Fruit fly (Drosophila melanogaster): Measurements from ENCODE around the gene CG32284.

DNA sequence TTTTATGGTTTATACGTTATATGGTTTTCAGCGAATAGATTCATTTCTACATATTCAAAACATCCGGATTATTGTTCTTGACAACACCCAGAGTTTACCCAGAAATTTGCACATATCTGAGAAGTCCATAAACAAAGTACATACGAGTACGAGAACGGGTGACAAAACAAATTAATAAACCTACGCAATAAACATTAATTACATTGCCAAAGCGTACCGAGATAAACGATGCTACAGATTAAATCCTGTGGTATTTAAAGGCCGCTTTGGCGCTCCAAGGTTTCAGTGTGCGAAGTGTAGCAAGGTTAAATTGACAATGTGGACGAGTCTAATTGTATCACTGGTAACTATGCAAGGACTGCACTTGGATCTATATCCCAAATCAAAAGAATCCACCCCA is 799 bp downstream of the CG32284 start, which contains the start of gene CG14957:
- no peak for TF ChIP-seq CG9705 (GFP tag; optimal IDR thresholded peaks at IDR 0.05)
- TF ChIP-seq dl (GFP tag; optimal IDR thresholded peaks at IDR 0.05; ENCODE audit: insufficient read depth in 1 of 2, partially characterized antibody in 2 of 2): no peak
- TF ChIP-seq br (GFP tag; optimal IDR thresholded peaks at IDR 0.05): no peak
- TF ChIP-seq psq (GFP tag; optimal IDR thresholded peaks at IDR 0.05): no peak
- TF ChIP-seq Hr78 (GFP tag; optimal IDR thresholded peaks at IDR 0.05): no peak
